Worm (Caenorhabditis elegans) whole organism, L1 larva: ENCODE data around the gene dnpp-1.
A peak's percentile ranks its signal among the peaks of the same experiment; 100 is the strongest.

ENCODE experiments used
- C34B4.2 ChIP-seq: sonication (generic microtip); optimal IDR thresholded peaks from 2 replicates; lab custom pipeline; 2017; ENCODE audit warnings: mild to moderate bottlenecking, missing genetic modification characterization, missing compliant biosample characterization
- ama-1 ChIP-seq: fragments of 150-350 bp; optimal IDR thresholded peaks from 2 replicates; lab custom pipeline; 2014
- blmp-1 ChIP-seq: fragments of 150-350 bp; optimal IDR thresholded peaks from 2 replicates; lab custom pipeline; 2014; ENCODE audit warnings: missing biosample characterization, missing genetic modification characterization
- ceh-63 ChIP-seq: fragments of 200-800 bp; sonication (Bioruptor generic); optimal IDR thresholded peaks from 2 replicates; lab custom pipeline; 2018; ENCODE audit warnings: mild to moderate bottlenecking, missing genetic modification characterization, missing compliant biosample characterization
- ceh-90 ChIP-seq: sonication (generic microtip); optimal IDR thresholded peaks from 2 replicates; lab custom pipeline; 2016; ENCODE audit warnings: missing genetic modification characterization, missing compliant biosample characterization
- dpl-1 ChIP-seq, 3 experiments: fragments of 150-350 bp in 2 of 3; sonication (generic microtip) in 1 of 3; optimal IDR thresholded peaks; 2 replicates each; lab custom pipeline; 2014 to 2017; ENCODE audit warnings: missing biosample characterization in 3 of 3, missing genetic modification characterization in 3 of 3, missing genetic modification reagents in 3 of 3
- dsc-1 ChIP-seq: sonication (generic microtip); optimal IDR thresholded peaks from 2 replicates; lab custom pipeline; 2016; ENCODE audit warnings: mild to moderate bottlenecking, missing genetic modification characterization, missing compliant biosample characterization
- efl-1 ChIP-seq, 4 experiments: fragments of 150-350 bp; optimal IDR thresholded peaks in 3 of 4; peaks in 1 of 4; 1 replicate in 1 of 4; 2 replicates in 3 of 4; lab custom pipeline; 2014; ENCODE audit warnings: missing biosample characterization in 2 of 4, missing genetic modification characterization in 2 of 4, missing genetic modification reagents in 2 of 4
- efl-3 ChIP-seq: fragments of 200-800 bp; sonication (Bioruptor generic); optimal IDR thresholded peaks from 2 replicates; lab custom pipeline; 2018; ENCODE audit warnings: mild to moderate bottlenecking, missing genetic modification characterization, missing compliant biosample characterization
- egl-13 ChIP-seq: sonication (generic microtip); optimal IDR thresholded peaks from 2 replicates; lab custom pipeline; 2016; ENCODE audit warnings: missing genotype, missing genetic modification reagents, missing genetic modification characterization, missing compliant biosample characterization
- elt-2 ChIP-seq: sonication (generic microtip); optimal IDR thresholded peaks from 2 replicates; lab custom pipeline; 2016; ENCODE audit warnings: missing genetic modification characterization, mild to moderate bottlenecking, inconsistent platforms, missing compliant biosample characterization, missing genetic modification reagents
- elt-3 ChIP-seq, 6 experiments: fragments of 150-350 bp in 1 of 6; sonication (generic microtip); optimal IDR thresholded peaks; 2 replicates each; lab custom pipeline; 2017 to 2018; ENCODE audit warnings: missing biosample characterization in 6 of 6, missing genetic modification characterization in 6 of 6, inconsistent platforms in 1 of 6
- fkh-8 ChIP-seq: sonication (generic microtip); optimal IDR thresholded peaks from 2 replicates; lab custom pipeline; 2016; ENCODE audit warnings: mild to moderate bottlenecking, missing genetic modification characterization, missing compliant biosample characterization
- hlh-4 ChIP-seq: sonication (generic microtip); optimal IDR thresholded peaks from 2 replicates; lab custom pipeline; 2016; ENCODE audit warnings: mild to moderate bottlenecking, missing genetic modification characterization, missing compliant biosample characterization
- lin-14 ChIP-seq: fragments of 200-800 bp; sonication (Bioruptor generic); optimal IDR thresholded peaks from 2 replicates; lab custom pipeline; 2018; ENCODE audit warnings: mild to moderate bottlenecking, missing genetic modification characterization, moderate library complexity, missing compliant biosample characterization
- lin-35 ChIP-seq, 2 experiments: fragments of 150-350 bp; optimal IDR thresholded peaks; 2 replicates each; lab custom pipeline; 2014; ENCODE audit warnings: missing biosample characterization in 2 of 2, missing genetic modification characterization in 2 of 2, missing genetic modification reagents in 2 of 2
- lir-3 ChIP-seq: sonication (generic microtip); optimal IDR thresholded peaks from 2 replicates; lab custom pipeline; 2016; ENCODE audit warnings: mild to moderate bottlenecking, missing genetic modification characterization, moderate library complexity, missing compliant biosample characterization; ENCODE audit not compliant: poor library complexity
- lsy-2 ChIP-seq, 2 experiments: fragments of 150-350 bp; optimal IDR thresholded peaks; 2 replicates each; lab custom pipeline; 2014; ENCODE audit warnings: missing biosample characterization in 2 of 2, missing genetic modification characterization in 2 of 2
- mdl-1 ChIP-seq, 2 experiments: fragments of 150-350 bp; optimal IDR thresholded peaks; 2 replicates each; lab custom pipeline; 2014 to 2017; ENCODE audit warnings: missing biosample characterization in 2 of 2, missing genetic modification characterization in 2 of 2, inconsistent platforms in 1 of 2
- nhr-20 ChIP-seq: sonication (generic microtip); optimal IDR thresholded peaks from 2 replicates; lab custom pipeline; 2016; ENCODE audit warnings: mild to moderate bottlenecking, missing genetic modification characterization, missing compliant biosample characterization
- nhr-237 ChIP-seq: fragments of 150-350 bp; optimal IDR thresholded peaks from 2 replicates; lab custom pipeline; 2014; ENCODE audit warnings: missing biosample characterization, missing genetic modification characterization
- nhr-28 ChIP-seq: fragments of 150-350 bp; optimal IDR thresholded peaks from 2 replicates; lab custom pipeline; 2014; ENCODE audit warnings: missing biosample characterization, missing genetic modification characterization
- nhr-47 ChIP-seq: sonication (generic microtip); optimal IDR thresholded peaks from 2 replicates; lab custom pipeline; 2016; ENCODE audit warnings: mild to moderate bottlenecking, missing genetic modification characterization, moderate library complexity, missing compliant biosample characterization
- nhr-71 ChIP-seq: sonication (generic microtip); optimal IDR thresholded peaks from 2 replicates; lab custom pipeline; 2016; ENCODE audit warnings: mild to moderate bottlenecking, missing genetic modification characterization, moderate library complexity, missing compliant biosample characterization
- nhr-84 ChIP-seq: sonication (generic microtip); optimal IDR thresholded peaks from 2 replicates; lab custom pipeline; 2017; ENCODE audit warnings: missing biosample characterization, missing genetic modification characterization
- nhr-85 ChIP-seq: sonication (generic microtip); peaks from one replicate; lab custom pipeline; 2016; ENCODE audit warnings: missing genetic modification characterization, inconsistent platforms, missing compliant biosample characterization
- nhr-90 ChIP-seq: sonication (generic microtip); optimal IDR thresholded peaks from 2 replicates; lab custom pipeline; 2016; ENCODE audit warnings: mild to moderate bottlenecking, missing genetic modification characterization, missing compliant biosample characterization; ENCODE audit not compliant: poor library complexity
- pag-3 ChIP-seq: sonication (generic microtip); optimal IDR thresholded peaks from 2 replicates; lab custom pipeline; 2017; ENCODE audit warnings: missing genetic modification characterization, mild to moderate bottlenecking, missing compliant biosample characterization, antibody characterized with exemption, borderline replicate concordance; ENCODE audit not compliant: insufficient read depth
- rnt-1 ChIP-seq: sonication (generic microtip); optimal IDR thresholded peaks from 2 replicates; lab custom pipeline; 2016; ENCODE audit warnings: mild to moderate bottlenecking, missing genetic modification characterization, moderate library complexity, missing compliant biosample characterization
- snpc-4 ChIP-seq: fragments of 150-350 bp; optimal IDR thresholded peaks from 2 replicates; lab custom pipeline; 2014; ENCODE audit warnings: missing biosample characterization, missing genetic modification characterization
- snu-23 ChIP-seq: sonication (generic microtip); optimal IDR thresholded peaks from 2 replicates; lab custom pipeline; 2016; ENCODE audit warnings: missing genetic modification characterization, missing compliant biosample characterization
- sox-4 ChIP-seq: sonication (generic microtip); optimal IDR thresholded peaks from 2 replicates; lab custom pipeline; 2016; ENCODE audit warnings: missing genetic modification characterization, missing compliant biosample characterization
- swsn-7 ChIP-seq: sonication (generic microtip); optimal IDR thresholded peaks from 2 replicates; lab custom pipeline; 2016; ENCODE audit warnings: missing genetic modification characterization, missing compliant biosample characterization
- tlp-1 ChIP-seq: fragments of 150-350 bp; optimal IDR thresholded peaks from 2 replicates; lab custom pipeline; 2014; ENCODE audit warnings: missing biosample characterization, missing genetic modification characterization
- unc-130 ChIP-seq: fragments of 150-350 bp; optimal IDR thresholded peaks from 2 replicates; lab custom pipeline; 2017; ENCODE audit warnings: missing biosample characterization, missing genetic modification characterization, inconsistent platforms
- unc-86 ChIP-seq: sonication (generic microtip); optimal IDR thresholded peaks from 2 replicates; lab custom pipeline; 2016; ENCODE audit warnings: missing genetic modification characterization, missing compliant biosample characterization
- vab-15 ChIP-seq: sonication (generic microtip); optimal IDR thresholded peaks from 2 replicates; lab custom pipeline; 2017; ENCODE audit warnings: missing genotype, mild to moderate bottlenecking, missing genetic modification characterization, missing compliant biosample characterization
- zag-1 ChIP-seq: fragments of 150-350 bp; optimal IDR thresholded peaks from 2 replicates; lab custom pipeline; 2014; ENCODE audit warnings: missing biosample characterization, missing genetic modification characterization
- ztf-4 ChIP-seq: fragments of 150-350 bp; optimal IDR thresholded peaks from 2 replicates; lab custom pipeline; 2014; ENCODE audit warnings: missing biosample characterization, missing genetic modification characterization

dnpp-1 gene

ce11 chrIII:5835163-5835871 lies 28.3 kb downstream of the dnpp-1 start:
- TF ChIP-seq zag-1 (tag; lab: Kevin White, UChicago), result no peak
- TF ChIP-seq fkh-8 (tag; lab: Kevin White, UChicago), result no peak
- peak; percentile 44 for TF ChIP-seq snu-23 (GFP tag; lab: Kevin White, UChicago)
- no peak for TF ChIP-seq hlh-4
- TF ChIP-seq lin-35 (GFP tag; optimal IDR thresholded peaks at IDR 0.05; lab: Kevin White, UChicago), result peak in 1 of 2 experiments; percentile 63
- TF ChIP-seq nhr-84 (tag; lab: Kevin White, UChicago), result no peak
- TF ChIP-seq nhr-47 (tag; lab: Kevin White, UChicago), result peak; percentile 11
- no peak for TF ChIP-seq unc-86 (tag; lab: Kevin White, UChicago)
- peak; percentile 47 for TF ChIP-seq lin-14 (GFP tag; lab: Kevin White, UChicago)
- no peak for TF ChIP-seq snpc-4 (tag; lab: Kevin White, UChicago)
- TF ChIP-seq unc-130, result peak; percentile 39
- no peak for TF ChIP-seq sox-4 (tag; lab: Kevin White, UChicago)
- TF ChIP-seq nhr-237 (tag; lab: Kevin White, UChicago), result no peak
- TF ChIP-seq vab-15 (tag; lab: Kevin White, UChicago), result peak; percentile 18
- TF ChIP-seq nhr-90 (tag; lab: Kevin White, UChicago), result peak; percentile 45
- TF ChIP-seq dsc-1 (tag; lab: Kevin White, UChicago), result no peak
- TF ChIP-seq pag-3 (tag; lab: Kevin White, UChicago), result no peak
- TF ChIP-seq elt-2 (tag; lab: Kevin White, UChicago), result peak; percentile 67
- TF ChIP-seq rnt-1 (tag; lab: Kevin White, UChicago), result peak; percentile 58
- peak in 5 of 6 experiments; percentile 71 to 99 (median 83) for TF ChIP-seq elt-3 (tag; optimal IDR thresholded peaks at IDR 0.05; lab: Kevin White, UChicago)
- TF ChIP-seq egl-13 (tag; lab: Kevin White, UChicago), result no peak
- TF ChIP-seq efl-1 (optimal IDR thresholded peaks at IDR 0.05; lab: Kevin White, UChicago), result no peak
- peak in 1 of 2 experiments; percentile 67 for TF ChIP-seq efl-1 (GFP tag; optimal IDR thresholded peaks at IDR 0.05 in 1 of 2; lab: Kevin White, UChicago)
- peak; percentile 13 for TF ChIP-seq swsn-7 (tag; lab: Kevin White, UChicago)
- no peak for TF ChIP-seq lir-3 (tag; lab: Kevin White, UChicago)
- no peak for TF ChIP-seq ama-1
- TF ChIP-seq efl-3, result no peak
- TF ChIP-seq nhr-85 (tag; lab: Kevin White, UChicago), result peak; percentile 72
- TF ChIP-seq dpl-1 (GFP tag; optimal IDR thresholded peaks at IDR 0.05; lab: Kevin White, UChicago), result no peak
- TF ChIP-seq mdl-1 (tag; optimal IDR thresholded peaks at IDR 0.05; lab: Kevin White, UChicago), result peak in 1 of 2 experiments; percentile 9
- TF ChIP-seq ztf-4 (tag; lab: Kevin White, UChicago), result no peak
- TF ChIP-seq nhr-20 (tag; lab: Kevin White, UChicago), result peak; percentile 41
- peak in 1 of 2 experiments; percentile 41 for TF ChIP-seq lsy-2 (tag; optimal IDR thresholded peaks at IDR 0.05; lab: Kevin White, UChicago)
- peak; percentile 31 for TF ChIP-seq nhr-71
- no peak for TF ChIP-seq C34B4.2 (tag; lab: Kevin White, UChicago)
- no peak for TF ChIP-seq tlp-1 (tag; lab: Kevin White, UChicago)
- no peak for TF ChIP-seq ceh-63 (GFP tag; lab: Kevin White, UChicago)
- TF ChIP-seq blmp-1 (tag; lab: Kevin White, UChicago), result peak; percentile 74
- no peak for TF ChIP-seq nhr-28 (tag; lab: Kevin White, UChicago)

ce11 chrIII:5834663-5835062 lies 28.9 kb downstream of the dnpp-1 start:
- no peak for TF ChIP-seq ceh-90 (tag; lab: Kevin White, UChicago)
- TF ChIP-seq blmp-1 (tag; lab: Kevin White, UChicago), result peak; percentile 22
- no peak for TF ChIP-seq rnt-1 (tag; lab: Kevin White, UChicago)
